Fruit fly (Drosophila melanogaster) whole organism, embryonic: ENCODE results near the gene Mad.

Source experiments
- ATbp ChIP-seq: fragments of 200-800 bp; sonication (Bioruptor generic); optimal IDR thresholded peaks from 2 replicates; lab custom pipeline; 2017; ENCODE audit warnings: missing biosample characterization, mild to moderate bottlenecking, missing genetic modification characterization, missing genetic modification reagents
- Asciz ChIP-seq: fragments of 200-800 bp; sonication (Bioruptor generic); optimal IDR thresholded peaks from 2 replicates; lab custom pipeline; 2017; ENCODE audit warnings: missing biosample characterization, mild to moderate bottlenecking, missing genetic modification characterization, missing genetic modification reagents
- Atf3 ChIP-seq: fragments of 200-800 bp; sonication (Bioruptor generic); optimal IDR thresholded peaks from 3 replicates; lab custom pipeline; 2016; ENCODE audit warnings: missing biosample characterization, missing genetic modification characterization
- CG12219 ChIP-seq: fragments of 200-800 bp; sonication (Bioruptor generic); optimal IDR thresholded peaks from 3 replicates; lab custom pipeline; 2018; ENCODE audit warnings: missing biosample characterization, mild to moderate bottlenecking, missing genetic modification characterization
- CG1603 ChIP-seq: fragments of 200-800 bp; sonication (Bioruptor generic); optimal IDR thresholded peaks from 2 replicates; lab custom pipeline; 2019; ENCODE audit warnings: missing biosample characterization, mild to moderate bottlenecking, missing genetic modification characterization, moderate library complexity
- CG2199 ChIP-seq: fragments of 200-800 bp; sonication (Bioruptor generic); IDR thresholded peaks from 3 replicates; pipeline ENCODE4 v1.3.6; 2022; ENCODE audit warnings: missing biosample characterization, missing genetic modification characterization
- CG30431 ChIP-seq: fragments of 200-800 bp; sonication (Bioruptor generic); optimal IDR thresholded peaks from 2 replicates; lab custom pipeline; 2017; ENCODE audit warnings: missing biosample characterization, missing genetic modification characterization
- CG3281 ChIP-seq: fragments of 200-800 bp; sonication (Bioruptor generic); optimal IDR thresholded peaks from 3 replicates; lab custom pipeline; 2017; ENCODE audit warnings: missing biosample characterization, mild to moderate bottlenecking, missing genetic modification characterization
- CG43689 ChIP-seq: fragments of 200-800 bp; sonication (Bioruptor generic); IDR thresholded peaks from 2 replicates; pipeline ENCODE4 v1.3.6; 2022; ENCODE audit warnings: missing biosample characterization, missing genetic modification characterization
- CG4424 ChIP-seq: fragments of 200-800 bp; sonication (Bioruptor generic); optimal IDR thresholded peaks from 3 replicates; lab custom pipeline; 2016; ENCODE audit warnings: missing biosample characterization, missing genetic modification characterization
- CG4617 ChIP-seq: fragments of 200-800 bp; sonication (Bioruptor generic); optimal IDR thresholded peaks from 3 replicates; lab custom pipeline; 2016; ENCODE audit warnings: missing biosample characterization, missing genetic modification characterization, borderline replicate concordance
- CG6689 ChIP-seq: fragments of 200-800 bp; sonication (Bioruptor generic); IDR thresholded peaks from 2 replicates; pipeline ENCODE4 v1.3.6; 2022; ENCODE audit warnings: missing biosample characterization, missing genetic modification characterization
- CG7745 ChIP-seq: fragments of 200-800 bp; sonication (Bioruptor generic); optimal IDR thresholded peaks from 2 replicates; lab custom pipeline; 2018; ENCODE audit warnings: missing biosample characterization, mild to moderate bottlenecking, missing genetic modification characterization, moderate library complexity
- CG8281 ChIP-seq: fragments of 200-800 bp; sonication (Bioruptor generic); optimal IDR thresholded peaks from 2 replicates; lab custom pipeline; 2018; ENCODE audit warnings: missing biosample characterization, mild to moderate bottlenecking, missing genetic modification characterization, moderate library complexity
- CG8765 ChIP-seq: fragments of 200-800 bp; sonication (Bioruptor generic); IDR thresholded peaks from 2 replicates; pipeline ENCODE4 v1.3.6; 2022; ENCODE audit warnings: missing biosample characterization, missing genetic modification characterization
- CG9609 ChIP-seq: fragments of 200-800 bp; sonication (Bioruptor generic); optimal IDR thresholded peaks from 3 replicates; lab custom pipeline; 2016; ENCODE audit warnings: missing biosample characterization, missing genetic modification characterization
- CG9876 ChIP-seq: fragments of 200-800 bp; sonication (Bioruptor generic); optimal IDR thresholded peaks from 2 replicates; lab custom pipeline; 2016; ENCODE audit warnings: missing biosample characterization, missing genetic modification characterization
- CoRest ChIP-seq: fragments of 200-800 bp; sonication (Bioruptor generic); optimal IDR thresholded peaks from 3 replicates; lab custom pipeline; 2018; ENCODE audit warnings: missing biosample characterization, mild to moderate bottlenecking, missing genetic modification characterization, moderate library complexity
- Drgx ChIP-seq: fragments of 200-800 bp; sonication (Bioruptor generic); IDR thresholded peaks from 2 replicates; pipeline ENCODE4 v1.3.6; 2022; ENCODE audit warnings: missing biosample characterization, missing genetic modification characterization
- Ets65A ChIP-seq: fragments of 200-800 bp; sonication (Bioruptor generic); peaks from one replicate; lab custom pipeline; 2016; ENCODE audit warnings: missing biosample characterization, missing genetic modification characterization
- HHEX ChIP-seq: fragments of 200-800 bp; sonication (Bioruptor generic); optimal IDR thresholded peaks from 3 replicates; lab custom pipeline; 2017; ENCODE audit warnings: missing biosample characterization, mild to moderate bottlenecking, missing genetic modification characterization, missing genetic modification reagents
- Oaz ChIP-seq: fragments of 200-800 bp; sonication (Bioruptor generic); IDR thresholded peaks from 2 replicates; pipeline ENCODE4 v1.3.6; 2022; ENCODE audit warnings: missing biosample characterization, missing genetic modification characterization
- PHDP ChIP-seq: fragments of 200-800 bp; sonication (Bioruptor generic); optimal IDR thresholded peaks from 3 replicates; lab custom pipeline; 2018; ENCODE audit warnings: missing biosample characterization, mild to moderate bottlenecking, missing genetic modification characterization, moderate library complexity
- Trl ChIP-seq, 3 experiments: fragments of >200 bp in 2 of 3; fragments of 200-800 bp in 1 of 3; sonication (Bioruptor generic) in 1 of 3; optimal IDR thresholded peaks; 2 replicates in 1 of 3; 3 replicates in 2 of 3; lab custom pipeline; 2016 to 2017; ENCODE audit warnings: missing biosample characterization in 1 of 3, missing genetic modification characterization in 1 of 3
- Xbp1 ChIP-seq: fragments of 200-800 bp; sonication (Bioruptor generic); optimal IDR thresholded peaks from 3 replicates; lab custom pipeline; 2016; ENCODE audit warnings: missing biosample characterization, mild to moderate bottlenecking, missing genetic modification characterization
- Xrp1 ChIP-seq: fragments of 200-800 bp; sonication (Bioruptor generic); IDR thresholded peaks from 2 replicates; pipeline ENCODE4 v1.3.6; 2022; ENCODE audit warnings: missing biosample characterization, missing genetic modification characterization
- cas ChIP-seq: fragments of 200-800 bp; sonication (Bioruptor generic); IDR thresholded peaks from 2 replicates; pipeline ENCODE4 v1.3.6; 2022; ENCODE audit warnings: missing biosample characterization, missing genetic modification characterization
- chm ChIP-seq: fragments of 200-800 bp; sonication (Bioruptor generic); IDR thresholded peaks from 2 replicates; pipeline ENCODE4 v1.3.6; 2022; ENCODE audit warnings: missing biosample characterization, missing genetic modification characterization
- dmrt11E ChIP-seq: fragments of 200-800 bp; sonication (Bioruptor generic); optimal IDR thresholded peaks from 3 replicates; lab custom pipeline; 2018; ENCODE audit warnings: missing biosample characterization, mild to moderate bottlenecking, missing genetic modification characterization, moderate library complexity
- fd64A ChIP-seq: fragments of 200-800 bp; sonication (Bioruptor generic); optimal IDR thresholded peaks from 3 replicates; lab custom pipeline; 2018; ENCODE audit warnings: missing biosample characterization, mild to moderate bottlenecking, missing genetic modification characterization
- fd96Cb ChIP-seq: fragments of 200-800 bp; sonication (Bioruptor generic); optimal IDR thresholded peaks from 2 replicates; lab custom pipeline; 2018; ENCODE audit warnings: missing biosample characterization, mild to moderate bottlenecking, missing genetic modification characterization, moderate library complexity
- gsb-n ChIP-seq: fragments of 200-800 bp; sonication (Bioruptor generic); optimal IDR thresholded peaks from 3 replicates; lab custom pipeline; 2018; ENCODE audit warnings: missing biosample characterization, mild to moderate bottlenecking, missing genetic modification characterization
- h ChIP-seq: fragments of >200 bp; optimal IDR thresholded peaks from 2 replicates; lab custom pipeline; 2017
- pan ChIP-seq, 4 experiments: fragments of >200 bp in 3 of 4; fragments of 200-800 bp in 1 of 4; sonication (Bioruptor generic) in 1 of 4; optimal IDR thresholded peaks in 3 of 4; IDR thresholded peaks in 1 of 4; 2 replicates each; pipeline versions ENCODE4 v1.3.6 to Lab custom; 2017 to 2022; ENCODE audit warnings: missing biosample characterization in 2 of 4, missing genetic modification characterization in 2 of 4, mixed read lengths in 1 of 4
- peb ChIP-seq: fragments of 200-800 bp; sonication (Bioruptor generic); IDR thresholded peaks from 2 replicates; pipeline ENCODE4 v1.3.6; 2022; ENCODE audit warnings: missing biosample characterization, missing genetic modification characterization
- pros ChIP-seq: fragments of 200-800 bp; sonication (Bioruptor generic); optimal IDR thresholded peaks from 3 replicates; lab custom pipeline; 2019; ENCODE audit warnings: missing biosample characterization, mild to moderate bottlenecking, missing genetic modification characterization, moderate library complexity
- repo ChIP-seq: fragments of 200-800 bp; sonication (Bioruptor generic); optimal IDR thresholded peaks from 2 replicates; lab custom pipeline; 2016; ENCODE audit warnings: missing biosample characterization, missing genetic modification characterization
- sd ChIP-seq: fragments of 200-800 bp; sonication (Bioruptor generic); optimal IDR thresholded peaks from 3 replicates; lab custom pipeline; 2018; ENCODE audit warnings: missing biosample characterization, mild to moderate bottlenecking, missing genetic modification characterization, moderate library complexity
- sens ChIP-seq: fragments of 200-800 bp; sonication (Bioruptor generic); peaks from one replicate; lab custom pipeline; 2016; ENCODE audit warnings: missing biosample characterization, missing genetic modification characterization
- sna ChIP-seq: fragments of 200-800 bp; sonication (Bioruptor generic); IDR thresholded peaks from 2 replicates; pipeline ENCODE4 v1.3.6; 2022; ENCODE audit warnings: missing biosample characterization, missing genetic modification characterization; ENCODE audit not compliant: partially characterized antibody
- sr ChIP-seq: fragments of 200-800 bp; sonication (Bioruptor generic); IDR thresholded peaks from 3 replicates; pipeline ENCODE4 v1.3.6; 2022; ENCODE audit warnings: missing biosample characterization, missing genetic modification characterization
- tap ChIP-seq: fragments of 200-800 bp; optimal IDR thresholded peaks from 3 replicates; lab custom pipeline; 2019; ENCODE audit warnings: missing biosample characterization, mild to moderate bottlenecking, missing genetic modification characterization, moderate library complexity
- z ChIP-seq: fragments of 200-800 bp; sonication (Bioruptor generic); IDR thresholded peaks from 3 replicates; pipeline ENCODE4 v1.3.6; 2022; ENCODE audit warnings: missing biosample characterization, missing genetic modification characterization
- zfh1 ChIP-seq: fragments of 200-800 bp; sonication (Bioruptor generic); IDR thresholded peaks from 3 replicates; pipeline ENCODE4 v1.3.6; 2022; ENCODE audit warnings: missing biosample characterization, missing genetic modification characterization

The Mad gene

dm6 chr2L:3152696-3153613 is 6.5 kb downstream of the Mad start (continued):
- peak; percentile 96 for TF ChIP-seq Atf3 (GFP tag; lab: Kevin White, UChicago)
- TF ChIP-seq sna (GFP tag; lab: Robert Waterston, UW): no peak
- TF ChIP-seq CG8281: peak; percentile 100
- TF ChIP-seq CG12219 (GFP tag; lab: Kevin White, UChicago): peak; percentile 93
- peak; percentile 84 for TF ChIP-seq CG30431
- TF ChIP-seq Trl (optimal IDR thresholded peaks at IDR 0.05; lab: Kevin White, UChicago): no peak
- TF ChIP-seq Trl (GFP tag; optimal IDR thresholded peaks at IDR 0.05; lab: Kevin White, UChicago): peak; percentile 94
- TF ChIP-seq CG3281 (GFP tag; lab: Kevin White, UChicago): peak; percentile 71
- peak; percentile 11 for TF ChIP-seq CG7745 (tag; lab: Kevin White, UChicago)
- TF ChIP-seq z: peak; percentile 63; the same call in 1 of the 3 replicates
- TF ChIP-seq pan (optimal IDR thresholded peaks at IDR 0.05; lab: Kevin White, UChicago): no peak
- peak in 1 of 2 experiments; percentile 92 for TF ChIP-seq pan (GFP tag; optimal IDR thresholded peaks at IDR 0.05 in 1 of 2, IDR thresholded peaks at IDR 0.05 in 1 of 2)
- TF ChIP-seq ATbp (GFP tag; lab: Kevin White, UChicago): peak; percentile 96
- peak; percentile 91 for TF ChIP-seq CG43689 (GFP tag; lab: Robert Waterston, UW)
- TF ChIP-seq CG2199 (GFP tag; lab: Robert Waterston, UW): peak; percentile 97
- TF ChIP-seq, all 482 proteins: peak for 423

- peak; percentile 58 for TF ChIP-seq sens
- peak; percentile 75 for TF ChIP-seq Ets65A (GFP tag; lab: Kevin White, UChicago)
- TF ChIP-seq CG6689 (GFP tag; lab: Robert Waterston, UW): no peak
- TF ChIP-seq, all 482 proteins: peak for 2
These were observed 7.8 kb downstream of the Mad start for dm6 chr2L:3151657-3152056.

- TF ChIP-seq chm (GFP tag; lab: Robert Waterston, UW) (no peak), sd (tag; lab: Kevin White, UChicago) (no peak), CG6689 (GFP tag; lab: Robert Waterston, UW) (no peak), PHDP (tag; lab: Kevin White, UChicago) (no peak), Asciz (peak; percentile 7), CG8765 (GFP tag; lab: Robert Waterston, UW) (no peak), fd96Cb (peak; percentile 18), Oaz (GFP tag; lab: Robert Waterston, UW) (no peak), repo (GFP tag; lab: Kevin White, UChicago) (no peak), CG4617 (no peak), Drgx (GFP tag; lab: Robert Waterston, UW) (peak; percentile 39; the same call in 1 of the 2 replicates), Ets65A (GFP tag; lab: Kevin White, UChicago) (no peak), dmrt11E (tag; lab: Kevin White, UChicago) (peak; percentile 19), h (lab: Kevin White, UChicago) (no peak), CG2199 (GFP tag; lab: Robert Waterston, UW) (no peak), HHEX (GFP tag; lab: Kevin White, UChicago) (no peak), CG4424 (GFP tag; lab: Kevin White, UChicago) (peak; percentile 1), CG1603 (peak; percentile 30), zfh1 (GFP tag; lab: Robert Waterston, UW) (peak; percentile 40; the same call in 1 of the 3 replicates), gsb-n (tag; lab: Kevin White, UChicago) (no peak), tap (tag; lab: Kevin White, UChicago) (no peak), fd64A (GFP tag; lab: Kevin White, UChicago) (peak; percentile 2), CG9609 (GFP tag; lab: Kevin White, UChicago) (no peak), sr (GFP tag; lab: Robert Waterston, UW) (no peak), CG9876 (GFP tag; lab: Kevin White, UChicago) (no peak), peb (GFP tag; lab: Robert Waterston, UW) (no peak), CoRest (tag; lab: Kevin White, UChicago) (no peak), pros (no peak), Xrp1 (GFP tag; lab: Robert Waterston, UW) (peak; percentile 42; the same call in 1 of the 2 replicates), Xbp1 (GFP tag; lab: Kevin White, UChicago) (peak; percentile 6), cas (no peak)
These were observed 10.4 kb downstream of the Mad start for dm6 chr2L:3148959-3149591.
